Fruit fly (Drosophila melanogaster): ENCODE measurements around the gene CG7985.

Gene CG7985

dm6 chr3R:18168398-18168797 lies 31.3 kb upstream of the CG7985 start:
- TF ChIP-seq pdm3 (GFP tag; optimal IDR thresholded peaks at IDR 0.05) (no peak), Eip78C (GFP tag) (no peak), Gug (GFP tag; IDR thresholded peaks at IDR 0.05) (no peak), Smox (GFP tag; optimal IDR thresholded peaks at IDR 0.05) (no peak), dsx (GFP tag; optimal IDR thresholded peaks at IDR 0.05; ENCODE audit: poor library complexity, severe bottlenecking) (peak; percentile 19), net (GFP tag; optimal IDR thresholded peaks at IDR 0.05) (peak; percentile 39), fd59A (GFP tag; optimal IDR thresholded peaks at IDR 0.05) (no peak), Eip93F (GFP tag; optimal IDR thresholded peaks at IDR 0.05) (no peak), acj6 (GFP tag; optimal IDR thresholded peaks at IDR 0.05) (peak; percentile 1), CG3919 (GFP tag; optimal IDR thresholded peaks at IDR 0.05) (peak; percentile 54), vri (GFP tag; optimal IDR thresholded peaks at IDR 0.05) (peak; percentile 4), eg (GFP tag; IDR thresholded peaks at IDR 0.05) (peak; percentile 47; the same call in 2 of the 3 replicates), Sox15 (GFP tag; optimal IDR thresholded peaks at IDR 0.05) (no peak), CG31627 (GFP tag; optimal IDR thresholded peaks at IDR 0.05) (peak; percentile 29), CG6854 (GFP tag; optimal IDR thresholded peaks at IDR 0.05) (no peak), esn (GFP tag; optimal IDR thresholded peaks at IDR 0.05) (peak; percentile 49), dac (GFP tag; optimal IDR thresholded peaks at IDR 0.05) (no peak), CG7368 (GFP tag; optimal IDR thresholded peaks at IDR 0.05) (peak; percentile 59), CG4318 (GFP tag; optimal IDR thresholded peaks at IDR 0.05) (no peak), cyc (GFP tag; optimal IDR thresholded peaks at IDR 0.05) (no peak), Lpt (GFP tag; optimal IDR thresholded peaks at IDR 0.05) (peak; percentile 23), topi (GFP tag; optimal IDR thresholded peaks at IDR 0.05) (peak; percentile 32), Hr38 (GFP tag; optimal IDR thresholded peaks at IDR 0.05) (no peak), achi (GFP tag; optimal IDR thresholded peaks at IDR 0.05) (peak; percentile 35), fd85E (GFP tag; optimal IDR thresholded peaks at IDR 0.05) (no peak), CG10669 (GFP tag; optimal IDR thresholded peaks at IDR 0.05) (no peak), CG10631 (GFP tag; optimal IDR thresholded peaks at IDR 0.05) (no peak), salr (GFP tag; optimal IDR thresholded peaks at IDR 0.05) (no peak), Ets21C (GFP tag; optimal IDR thresholded peaks at IDR 0.05) (no peak), CG8119 (GFP tag; IDR thresholded peaks at IDR 0.05) (no peak; the same call in 2 of the 3 replicates), Hr4 (GFP tag; optimal IDR thresholded peaks at IDR 0.05) (peak; percentile 11), CG15336 (GFP tag; IDR thresholded peaks at IDR 0.05) (0 out of 2 replicates have a peak, but pooled peaks have one; percentile 10), ss (GFP tag; optimal IDR thresholded peaks at IDR 0.05) (peak in 1 of 2 experiments; percentile 12), CG8319 (GFP tag; optimal IDR thresholded peaks at IDR 0.05) (no peak), Sox102F (GFP tag; optimal IDR thresholded peaks at IDR 0.05) (peak; percentile 33), CG8632 (GFP tag; optimal IDR thresholded peaks at IDR 0.05) (peak; percentile 36), CG9139 (GFP tag; optimal IDR thresholded peaks at IDR 0.05) (peak; percentile 25), CG11762 (GFP tag; optimal IDR thresholded peaks at IDR 0.05; ENCODE audit: insufficient read depth) (peak; percentile 5), Hr39 (GFP tag; optimal IDR thresholded peaks at IDR 0.05) (peak; percentile 25), CG11294 (GFP tag; IDR thresholded peaks at IDR 0.05) (no peak), OdsH (GFP tag; optimal IDR thresholded peaks at IDR 0.05) (peak; percentile 33), CG16779 (tag; optimal IDR thresholded peaks at IDR 0.05) (no peak), Blimp-1 (GFP tag; optimal IDR thresholded peaks at IDR 0.05) (no peak), CG6808 (GFP tag; optimal IDR thresholded peaks at IDR 0.05) (peak; percentile 58), CG6792 (GFP tag; optimal IDR thresholded peaks at IDR 0.05) (no peak), Eip75B (GFP tag; optimal IDR thresholded peaks at IDR 0.05) (no peak), spab (GFP tag; optimal IDR thresholded peaks at IDR 0.05) (no peak), svp (GFP tag) (no peak), lz (GFP tag; optimal IDR thresholded peaks at IDR 0.05) (no peak), CG6163 (GFP tag; IDR thresholded peaks at IDR 0.05) (peak; percentile 45; the same call in 2 of the 3 replicates), Ets96B (tag; optimal IDR thresholded peaks at IDR 0.05) (no peak), CG32006 (GFP tag; optimal IDR thresholded peaks at IDR 0.05) (peak; percentile 18)

Data from whole organism, prepupa.